Worm (Caenorhabditis elegans): Measurements from ENCODE around the gene cyn-12.

The cyn-12 gene

ce11 chrIV:7084632-7085160 lies 48.3 kb downstream of the cyn-12 start, which contains the start of gene rps-4 (continued):
- no peak for TF ChIP-seq B0035.1 (tag; optimal IDR thresholded peaks at IDR 0.05)
- TF ChIP-seq athp-1 (tag; optimal IDR thresholded peaks at IDR 0.05) = peak; percentile 42
- no peak for TF ChIP-seq let-526 (GFP tag; IDR thresholded peaks at IDR 0.05)
- no peak for TF ChIP-seq ztf-28 (GFP tag; IDR thresholded peaks at IDR 0.05)
- TF ChIP-seq hsf-1 (GFP tag; IDR thresholded peaks at IDR 0.05) = no peak
- TF ChIP-seq efl-1 (GFP tag; optimal IDR thresholded peaks at IDR 0.05) = peak; percentile 52
- TF ChIP-seq pbrm-1 (GFP tag; IDR thresholded peaks at IDR 0.05) = peak; percentile 79
- peak in 2 of 3 experiments; percentile 34 to 52 for TF ChIP-seq lin-35 (GFP tag; optimal IDR thresholded peaks at IDR 0.05)
- peak; percentile 61 for TF ChIP-seq K12H6.12 (tag; optimal IDR thresholded peaks at IDR 0.05)
- TF ChIP-seq unc-130 (GFP tag; optimal IDR thresholded peaks at IDR 0.05) = peak; percentile 8
- TF ChIP-seq attf-5 (GFP tag; optimal IDR thresholded peaks at IDR 0.05) = peak; percentile 87
- TF ChIP-seq unc-62 (GFP tag; optimal IDR thresholded peaks at IDR 0.05) = no peak
- TF ChIP-seq hrde-1 (tag; optimal IDR thresholded peaks at IDR 0.05; ENCODE audit: borderline replicate concordance) = peak; percentile 45
- TF ChIP-seq ztf-26 (tag; optimal IDR thresholded peaks at IDR 0.05) = peak; percentile 19
- no peak for TF ChIP-seq sdz-38 (tag; optimal IDR thresholded peaks at IDR 0.05)
- TF ChIP-seq tbp1 (GFP tag; optimal IDR thresholded peaks at IDR 0.05) = peak; percentile 66
- TF ChIP-seq B0261.1 (tag; optimal IDR thresholded peaks at IDR 0.05) = no peak

- TF ChIP-seq T26A5.8 (tag; optimal IDR thresholded peaks at IDR 0.05) = no peak
- 0 out of 2 replicates have a peak, but pooled peaks have one; percentile 52 for TF ChIP-seq Y56A3A.18 (GFP tag; IDR thresholded peaks at IDR 0.05)
These were observed 49.0 kb downstream of the cyn-12 start for ce11 chrIV:7083976-7084375.

- peak; percentile 91 for TF ChIP-seq Y95B8A.8 (GFP tag; IDR thresholded peaks at IDR 0.05)
- TF ChIP-seq lir-1 (GFP tag; conservative IDR thresholded peaks at IDR 0.05) = 0 out of 2 replicates have a peak, but pooled peaks have one; percentile 25
- peak; percentile 25 for TF ChIP-seq B0261.1 (tag; optimal IDR thresholded peaks at IDR 0.05)
- peak; percentile 84 for TF ChIP-seq rcor-1 (GFP tag; IDR thresholded peaks at IDR 0.05)
- no peak for TF ChIP-seq C06A6.2 (GFP tag; conservative IDR thresholded peaks at IDR 0.05)
- TF ChIP-seq snpc-1.1 (tag; optimal IDR thresholded peaks at IDR 0.05; ENCODE audit: insufficient read depth) = peak; percentile 80
- TF ChIP-seq snpc-1.3 (tag; optimal IDR thresholded peaks at IDR 0.05; ENCODE audit: insufficient read depth) = peak; percentile 74
- TF ChIP-seq mel-28 (tag; optimal IDR thresholded peaks at IDR 0.05; ENCODE audit: borderline replicate concordance) = no peak
- TF ChIP-seq ztf-18 (tag; optimal IDR thresholded peaks at IDR 0.05) = peak; percentile 81
- TF ChIP-seq lin-54 (GFP tag; optimal IDR thresholded peaks at IDR 0.05) = peak; percentile 86
- TF ChIP-seq mes-4 (tag; optimal IDR thresholded peaks at IDR 0.05) = peak; percentile 74
- TF ChIP-seq attf-3 (GFP tag; conservative IDR thresholded peaks at IDR 0.05) = no peak
- TF ChIP-seq ceh-79 (tag; optimal IDR thresholded peaks at IDR 0.05) = peak; percentile 40
- TF ChIP-seq K12H6.12 (tag; optimal IDR thresholded peaks at IDR 0.05) = no peak
- peak; percentile 90 for TF ChIP-seq ceh-58 (GFP tag; IDR thresholded peaks at IDR 0.05)
- TF ChIP-seq xnd-1 (tag; optimal IDR thresholded peaks at IDR 0.05) = peak; percentile 50
- TF ChIP-seq tlf-1 (GFP tag; optimal IDR thresholded peaks at IDR 0.05) = peak; percentile 61
- TF ChIP-seq ztf-6 (GFP tag; IDR thresholded peaks at IDR 0.05) = no peak
- no peak for TF ChIP-seq let-526 (GFP tag; IDR thresholded peaks at IDR 0.05)
- peak; percentile 68; the same call in 1 of the 2 replicates for TF ChIP-seq egl-44 (GFP tag; IDR thresholded peaks at IDR 0.05)
- TF ChIP-seq athp-1 (tag; optimal IDR thresholded peaks at IDR 0.05) = peak; percentile 83
- peak; percentile 59 for TF ChIP-seq atf-7 (tag; optimal IDR thresholded peaks at IDR 0.05)
- TF ChIP-seq rec-8 (tag; optimal IDR thresholded peaks at IDR 0.05) = peak in 1 of 2 experiments; percentile 75
- peak; percentile 98 for TF ChIP-seq F49E8.2 (tag; optimal IDR thresholded peaks at IDR 0.05; ENCODE audit: insufficient read depth)
- peak; percentile 37 for TF ChIP-seq ceh-27 (GFP tag; optimal IDR thresholded peaks at IDR 0.05)
- peak; percentile 43; the same call in 1 of the 2 replicates for TF ChIP-seq hmg-1.2 (GFP tag; IDR thresholded peaks at IDR 0.05)
- TF ChIP-seq ekl-4 (GFP tag; IDR thresholded peaks at IDR 0.05) = peak; percentile 92
- peak; percentile 46 for TF ChIP-seq sptf-2 (GFP tag; optimal IDR thresholded peaks at IDR 0.05)
- TF ChIP-seq nhr-90 (tag; optimal IDR thresholded peaks at IDR 0.05) = peak; percentile 20
These were observed 49.6 kb downstream of the cyn-12 start, which contains the start of gene Y43B11AR.3 for ce11 chrIV:7083382-7083784. Gene Y43B11AR.3 (minus strand): TSS chrIV:7083716.

All from whole organism, young adult.